Fruit fly (Drosophila melanogaster) whole organism, embryonic: ENCODE results near the gene Cpr62Bc.

Experiments
- Antp ChIP-seq: fragments of 200-800 bp; sonication (Bioruptor generic); optimal IDR thresholded peaks from 3 replicates; lab custom pipeline; 2016; ENCODE audit warnings: missing biosample characterization, missing genetic modification characterization
- Atf-2 ChIP-seq: fragments of 200-800 bp; sonication (Bioruptor generic); optimal IDR thresholded peaks from 2 replicates; lab custom pipeline; 2016; ENCODE audit warnings: missing biosample characterization, missing genetic modification characterization
- B-H2 ChIP-seq: fragments of 200-800 bp; sonication (Bioruptor generic); optimal IDR thresholded peaks from 2 replicates; lab custom pipeline; 2018; ENCODE audit warnings: missing biosample characterization, mild to moderate bottlenecking, missing genetic modification characterization
- BtbVII ChIP-seq: fragments of 200-800 bp; sonication (Bioruptor generic); optimal IDR thresholded peaks from 3 replicates; lab custom pipeline; 2017; ENCODE audit warnings: missing biosample characterization, mild to moderate bottlenecking, missing genetic modification characterization
- CG10274 ChIP-seq: fragments of 200-800 bp; sonication (Bioruptor generic); optimal IDR thresholded peaks from 3 replicates; lab custom pipeline; 2017; ENCODE audit warnings: missing biosample characterization, mild to moderate bottlenecking, missing genetic modification characterization
- CG12071 ChIP-seq: fragments of 200-800 bp; sonication (Bioruptor generic); optimal IDR thresholded peaks from 3 replicates; lab custom pipeline; 2018; ENCODE audit warnings: missing biosample characterization, mild to moderate bottlenecking, missing genetic modification characterization
- CG13424 ChIP-seq: fragments of 200-800 bp; sonication (Bioruptor generic); optimal IDR thresholded peaks from 2 replicates; lab custom pipeline; 2019; ENCODE audit warnings: missing biosample characterization, mild to moderate bottlenecking, missing genetic modification characterization, moderate library complexity
- CG13624 ChIP-seq: fragments of 200-800 bp; sonication (Bioruptor generic); optimal IDR thresholded peaks from 2 replicates; lab custom pipeline; 2016; ENCODE audit warnings: missing biosample characterization, missing genetic modification characterization
- CG17186 ChIP-seq: fragments of 200-800 bp; sonication (Bioruptor generic); optimal IDR thresholded peaks from 3 replicates; lab custom pipeline; 2017; ENCODE audit warnings: missing biosample characterization, missing genetic modification reagents, missing genetic modification characterization
- CG18262 ChIP-seq: fragments of 200-800 bp; optimal IDR thresholded peaks from 3 replicates; lab custom pipeline; 2019; ENCODE audit warnings: missing biosample characterization, mild to moderate bottlenecking, missing genetic modification characterization, moderate library complexity
- CG2116 ChIP-seq: fragments of 200-800 bp; sonication (Bioruptor generic); optimal IDR thresholded peaks from 3 replicates; lab custom pipeline; 2018; ENCODE audit warnings: missing biosample characterization, mild to moderate bottlenecking, missing genetic modification characterization
- CG2120 ChIP-seq: fragments of 200-800 bp; sonication (Bioruptor generic); optimal IDR thresholded peaks from 3 replicates; lab custom pipeline; 2016; ENCODE audit warnings: missing biosample characterization, missing genetic modification characterization
- CG2712 ChIP-seq: fragments of 200-800 bp; optimal IDR thresholded peaks from 3 replicates; lab custom pipeline; 2019; ENCODE audit warnings: missing biosample characterization, mild to moderate bottlenecking, missing genetic modification characterization, moderate library complexity
- CG30403 ChIP-seq: fragments of 200-800 bp; sonication (Bioruptor generic); optimal IDR thresholded peaks from 3 replicates; lab custom pipeline; 2016; ENCODE audit warnings: missing biosample characterization, missing genetic modification characterization
- CG33213 ChIP-seq: fragments of 200-800 bp; sonication (Bioruptor generic); optimal IDR thresholded peaks from 3 replicates; lab custom pipeline; 2016; ENCODE audit warnings: missing biosample characterization, missing genetic modification characterization
- CG4424 ChIP-seq: fragments of 200-800 bp; sonication (Bioruptor generic); optimal IDR thresholded peaks from 3 replicates; lab custom pipeline; 2016; ENCODE audit warnings: missing biosample characterization, missing genetic modification characterization
- CG5245 ChIP-seq: fragments of 200-800 bp; sonication (Bioruptor generic); optimal IDR thresholded peaks from 3 replicates; lab custom pipeline; 2016; ENCODE audit warnings: missing biosample characterization, missing genetic modification characterization
- CG6254 ChIP-seq: fragments of 200-800 bp; sonication (Bioruptor generic); optimal IDR thresholded peaks from 3 replicates; lab custom pipeline; 2017; ENCODE audit warnings: mild to moderate bottlenecking, missing biosample characterization, missing genetic modification reagents, missing genetic modification characterization
- CG6854 ChIP-seq: fragments of 200-800 bp; sonication (Bioruptor generic); optimal IDR thresholded peaks from 3 replicates; lab custom pipeline; 2017; ENCODE audit warnings: missing biosample characterization, mild to moderate bottlenecking, missing genetic modification characterization
- CG7372 ChIP-seq: fragments of 200-800 bp; sonication (Bioruptor generic); IDR thresholded peaks from 2 replicates; pipeline ENCODE4 v1.3.6; 2022; ENCODE audit warnings: missing biosample characterization, missing genetic modification characterization
- CG7928 ChIP-seq: fragments of 200-800 bp; sonication (Bioruptor generic); optimal IDR thresholded peaks from 2 replicates; lab custom pipeline; 2017; ENCODE audit warnings: missing biosample characterization, mild to moderate bottlenecking, missing genetic modification characterization
- CG8281 ChIP-seq: fragments of 200-800 bp; sonication (Bioruptor generic); optimal IDR thresholded peaks from 2 replicates; lab custom pipeline; 2018; ENCODE audit warnings: missing biosample characterization, mild to moderate bottlenecking, missing genetic modification characterization, moderate library complexity
- CG8290 ChIP-seq, 3 experiments: fragments of 200-800 bp; sonication (Bioruptor generic); optimal IDR thresholded peaks; 2 replicates each; lab custom pipeline; 2016 to 2019; ENCODE audit warnings: missing biosample characterization in 3 of 3, missing genetic modification characterization in 3 of 3, mild to moderate bottlenecking in 2 of 3, moderate library complexity in 1 of 3
- CG9215 ChIP-seq: fragments of 200-800 bp; sonication (Bioruptor generic); IDR thresholded peaks from 2 replicates; pipeline ENCODE4 v1.3.6; 2022; ENCODE audit warnings: missing biosample characterization, missing genetic modification characterization
- CG9727 ChIP-seq: fragments of 200-800 bp; sonication (Bioruptor generic); optimal IDR thresholded peaks from 3 replicates; lab custom pipeline; 2017; ENCODE audit warnings: missing biosample characterization, mild to moderate bottlenecking, missing genetic modification characterization
- CrebB ChIP-seq: fragments of 200-800 bp; sonication (Bioruptor generic); optimal IDR thresholded peaks from 3 replicates; lab custom pipeline; 2018; ENCODE audit warnings: missing biosample characterization, mild to moderate bottlenecking, missing genetic modification characterization
- Dbx ChIP-seq: fragments of 200-800 bp; sonication (Bioruptor generic); IDR thresholded peaks from 3 replicates; pipeline ENCODE4 v1.3.6; 2022; ENCODE audit warnings: missing biosample characterization, missing genetic modification characterization
- Dfd ChIP-seq, 2 experiments: fragments of >200 bp; optimal IDR thresholded peaks; 2 replicates each; lab custom pipeline; 2017; ENCODE audit warnings: missing biosample characterization in 2 of 2, missing genetic modification characterization in 2 of 2
- Dp ChIP-seq: fragments of 200-800 bp; sonication (Bioruptor generic); optimal IDR thresholded peaks from 2 replicates; lab custom pipeline; 2018; ENCODE audit warnings: missing biosample characterization, mild to moderate bottlenecking, missing genetic modification characterization, moderate library complexity
- MTF-1 ChIP-seq: fragments of 200-800 bp; sonication (Bioruptor generic); optimal IDR thresholded peaks from 2 replicates; lab custom pipeline; 2018; ENCODE audit warnings: missing biosample characterization, mild to moderate bottlenecking, missing genetic modification characterization, borderline replicate concordance
- Nf-YC ChIP-seq: fragments of 200-800 bp; optimal IDR thresholded peaks from 3 replicates; lab custom pipeline; 2019; ENCODE audit warnings: missing biosample characterization, mild to moderate bottlenecking, missing genetic modification characterization, moderate library complexity
- PHDP ChIP-seq: fragments of 200-800 bp; sonication (Bioruptor generic); optimal IDR thresholded peaks from 3 replicates; lab custom pipeline; 2018; ENCODE audit warnings: missing biosample characterization, mild to moderate bottlenecking, missing genetic modification characterization, moderate library complexity
- Pdp1 ChIP-seq, 2 experiments: fragments of 200-800 bp; sonication (Bioruptor generic); optimal IDR thresholded peaks; 3 replicates each; lab custom pipeline; 2016; ENCODE audit warnings: missing biosample characterization in 2 of 2, missing genetic modification characterization in 2 of 2, mild to moderate bottlenecking in 1 of 2, moderate library complexity in 1 of 2
- Sin3A ChIP-seq: fragments of >200 bp; optimal IDR thresholded peaks from 2 replicates; lab custom pipeline; 2018
- YL-1 ChIP-seq: fragments of 200-800 bp; sonication (Bioruptor generic); optimal IDR thresholded peaks from 3 replicates; lab custom pipeline; 2017; ENCODE audit warnings: missing biosample characterization, mild to moderate bottlenecking, missing genetic modification characterization
- fd64A ChIP-seq: fragments of 200-800 bp; sonication (Bioruptor generic); optimal IDR thresholded peaks from 3 replicates; lab custom pipeline; 2018; ENCODE audit warnings: missing biosample characterization, mild to moderate bottlenecking, missing genetic modification characterization
- hbn ChIP-seq: fragments of 200-800 bp; sonication (Bioruptor generic); IDR thresholded peaks from 2 replicates; pipeline ENCODE4 v1.3.6; 2022; ENCODE audit warnings: missing biosample characterization, missing genetic modification characterization; ENCODE audit not compliant: partially characterized antibody
- hkb ChIP-seq, 2 experiments: fragments of 200-800 bp in 1 of 2; fragments of >200 bp in 1 of 2; sonication (Bioruptor generic) in 1 of 2; IDR thresholded peaks in 1 of 2; optimal IDR thresholded peaks in 1 of 2; 2 replicates each; pipeline versions ENCODE4 v1.3.6 to Lab custom; 2017 to 2022; ENCODE audit warnings: missing biosample characterization in 1 of 2, missing genetic modification characterization in 1 of 2
- jumu ChIP-seq: fragments of 200-800 bp; sonication (Bioruptor generic); optimal IDR thresholded peaks from 3 replicates; lab custom pipeline; 2016; ENCODE audit warnings: missing biosample characterization, missing genetic modification characterization
- lab ChIP-seq: fragments of 200-800 bp; sonication (Bioruptor generic); optimal IDR thresholded peaks from 3 replicates; lab custom pipeline; 2017; ENCODE audit warnings: missing biosample characterization, missing genetic modification characterization, mild to moderate bottlenecking, moderate library complexity, missing genetic modification reagents
- nmo ChIP-seq: fragments of 200-800 bp; sonication (Bioruptor generic); optimal IDR thresholded peaks from 2 replicates; lab custom pipeline; 2018; ENCODE audit warnings: missing biosample characterization, mild to moderate bottlenecking, missing genetic modification characterization, moderate library complexity
- phol ChIP-seq: fragments of 200-800 bp; sonication (Bioruptor generic); optimal IDR thresholded peaks from 3 replicates; lab custom pipeline; 2018; ENCODE audit warnings: missing biosample characterization, mild to moderate bottlenecking, missing genetic modification characterization, moderate library complexity
- pum ChIP-seq: fragments of 200-800 bp; sonication (Bioruptor generic); optimal IDR thresholded peaks from 2 replicates; lab custom pipeline; 2016; ENCODE audit warnings: missing biosample characterization, missing genetic modification characterization
- pzg ChIP-seq: fragments of 200-800 bp; sonication (Bioruptor generic); optimal IDR thresholded peaks from 3 replicates; lab custom pipeline; 2018; ENCODE audit warnings: missing biosample characterization, mild to moderate bottlenecking, missing genetic modification characterization, moderate library complexity
- sug ChIP-seq: fragments of 200-800 bp; optimal IDR thresholded peaks from 2 replicates; lab custom pipeline; 2019; ENCODE audit warnings: missing biosample characterization, mild to moderate bottlenecking, missing genetic modification characterization, moderate library complexity
- tup ChIP-seq: fragments of 200-800 bp; sonication (Bioruptor generic); optimal IDR thresholded peaks from 2 replicates; lab custom pipeline; 2016; ENCODE audit warnings: missing biosample characterization, mild to moderate bottlenecking, missing genetic modification characterization, moderate library complexity
- vnd ChIP-seq: fragments of 200-800 bp; sonication (Bioruptor generic); IDR thresholded peaks from 3 replicates; pipeline ENCODE4 v1.3.6; 2022; ENCODE audit warnings: missing biosample characterization, missing genetic modification characterization; ENCODE audit not compliant: partially characterized antibody
- zen ChIP-seq: fragments of 200-800 bp; sonication (Bioruptor generic); optimal IDR thresholded peaks from 3 replicates; lab custom pipeline; 2018; ENCODE audit warnings: missing biosample characterization, mild to moderate bottlenecking, missing genetic modification characterization, moderate library complexity

Gene Cpr62Bc

DNA sequence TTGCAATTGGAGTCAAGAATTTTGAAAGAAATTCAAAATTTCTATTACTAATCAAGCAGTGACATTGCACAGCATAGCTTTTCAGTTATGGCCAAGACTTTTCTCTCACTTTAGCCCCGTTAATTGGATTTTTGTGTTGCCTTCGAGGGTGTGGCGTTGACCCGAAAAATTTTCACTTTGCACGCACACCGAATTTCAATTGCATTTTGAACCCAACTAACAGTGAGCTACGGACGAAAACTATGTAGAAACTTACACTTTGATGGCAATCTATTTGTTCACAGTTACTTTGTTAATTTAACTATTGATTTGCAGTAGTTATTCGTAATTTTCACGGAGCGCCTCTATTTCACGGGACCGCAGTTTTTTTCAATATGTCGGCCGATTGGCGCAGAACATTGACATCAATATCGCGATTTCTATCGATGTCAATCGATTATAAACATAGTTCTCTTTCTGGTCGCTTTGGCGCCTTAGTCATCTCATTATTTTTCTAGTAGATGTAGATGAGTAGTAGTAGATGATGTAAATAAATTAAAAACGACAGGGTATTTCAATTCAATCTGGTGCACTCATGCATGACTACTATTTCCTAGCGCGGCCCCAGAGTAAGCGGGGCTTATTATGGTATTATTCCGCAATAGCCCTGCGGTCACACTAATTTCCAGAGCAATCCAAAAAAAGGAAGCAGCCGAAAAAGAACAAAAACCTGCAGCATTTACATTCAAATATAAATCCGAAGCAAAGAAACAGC is 46.8 kb downstream of the Cpr62Bc start, which contains the start of the genes alpha-Spec, dlt and Cdc37 (continued):
- TF ChIP-seq BtbVII (GFP tag; lab: Kevin White, UChicago) (no peak), CG7372 (GFP tag; lab: Robert Waterston, UW) (no peak), CG12071 (no peak), hbn (GFP tag; lab: Robert Waterston, UW) (peak; percentile 73), Dfd (GFP tag; optimal IDR thresholded peaks at IDR 0.05; lab: Kevin White, UChicago) (no peak), CG4424 (peak; percentile 24), lab (GFP tag; lab: Kevin White, UChicago) (no peak), CG13624 (peak; percentile 68), Sin3A (lab: Kevin White, UChicago) (peak; percentile 80), fd64A (GFP tag; lab: Kevin White, UChicago) (no peak), sug (tag; lab: Kevin White, UChicago) (peak; percentile 38), CG18262 (tag; lab: Kevin White, UChicago) (peak; percentile 43), phol (tag; lab: Kevin White, UChicago) (peak; percentile 99), CrebB (tag; lab: Kevin White, UChicago) (peak; percentile 55), hkb (optimal IDR thresholded peaks at IDR 0.05; lab: Kevin White, UChicago) (peak; percentile 39), hkb (GFP tag; IDR thresholded peaks at IDR 0.05; lab: Robert Waterston, UW) (no peak), MTF-1 (peak; percentile 15), YL-1 (peak; percentile 85), Dp (GFP tag; lab: Kevin White, UChicago) (peak; percentile 47), Pdp1 (GFP tag; optimal IDR thresholded peaks at IDR 0.05; lab: Kevin White, UChicago) (peak in 1 of 2 experiments; percentile 23), Dbx (no peak), CG7928 (GFP tag; lab: Kevin White, UChicago) (peak; percentile 34), CG17186 (GFP tag; lab: Kevin White, UChicago) (peak; percentile 77), pzg (GFP tag; lab: Kevin White, UChicago) (peak; percentile 84), CG2712 (peak; percentile 66), tup (GFP tag; lab: Kevin White, UChicago) (no peak), CG2120 (peak; percentile 1), CG2116 (peak; percentile 82), nmo (GFP tag; lab: Kevin White, UChicago) (peak; percentile 54), CG6254 (GFP tag; lab: Kevin White, UChicago) (peak; percentile 72), CG30403 (GFP tag; lab: Kevin White, UChicago) (peak; percentile 20), CG10274 (GFP tag; lab: Kevin White, UChicago) (no peak), PHDP (tag; lab: Kevin White, UChicago) (peak; percentile 19), jumu (GFP tag; lab: Kevin White, UChicago) (no peak), vnd (GFP tag; lab: Robert Waterston, UW) (peak; percentile 78), CG13424 (tag; lab: Kevin White, UChicago) (peak; percentile 12), CG9215 (GFP tag; lab: Robert Waterston, UW) (no peak), CG5245 (peak; percentile 11), CG8281 (peak; percentile 97), zen (tag; lab: Kevin White, UChicago) (peak; percentile 5), Antp (no peak), pum (GFP tag; lab: Kevin White, UChicago) (no peak), B-H2 (GFP tag; lab: Kevin White, UChicago) (no peak), CG6854 (GFP tag; lab: Kevin White, UChicago) (no peak), Nf-YC (tag; lab: Kevin White, UChicago) (peak; percentile 58), CG33213 (GFP tag; lab: Kevin White, UChicago) (peak; percentile 59), CG8290 (GFP tag; optimal IDR thresholded peaks at IDR 0.05; lab: Kevin White, UChicago) (no peak), CG8290 (tag; optimal IDR thresholded peaks at IDR 0.05; lab: Kevin White, UChicago) (no peak), Atf-2 (GFP tag; lab: Kevin White, UChicago) (no peak), CG9727 (peak; percentile 10)
